Fruit fly (Drosophila melanogaster): Measurements from ENCODE around the gene Gr22b.

- no peak for TF ChIP-seq Eip93F (GFP tag; optimal IDR thresholded peaks at IDR 0.05)
- no peak for TF ChIP-seq CG3919 (GFP tag; optimal IDR thresholded peaks at IDR 0.05)
- TF ChIP-seq CG1621 (tag; optimal IDR thresholded peaks at IDR 0.05) = no peak
- TF ChIP-seq acj6 (GFP tag; optimal IDR thresholded peaks at IDR 0.05) = no peak
- no peak for TF ChIP-seq Gug (GFP tag; IDR thresholded peaks at IDR 0.05)
- no peak for TF ChIP-seq ss (GFP tag; optimal IDR thresholded peaks at IDR 0.05)
- no peak for TF ChIP-seq Lpt (GFP tag; optimal IDR thresholded peaks at IDR 0.05)
- TF ChIP-seq fd59A (GFP tag; optimal IDR thresholded peaks at IDR 0.05) = no peak
- TF ChIP-seq CG8319 (GFP tag; optimal IDR thresholded peaks at IDR 0.05) = no peak
- TF ChIP-seq net (GFP tag; optimal IDR thresholded peaks at IDR 0.05) = no peak
- TF ChIP-seq CG6792 (GFP tag; optimal IDR thresholded peaks at IDR 0.05) = no peak
These were observed at the start of gene Gr22b for dm6 chr2L:1793168-1793567.
